Fruit fly (Drosophila melanogaster): ENCODE measurements around the gene Hakai.

Hakai gene

DNA sequence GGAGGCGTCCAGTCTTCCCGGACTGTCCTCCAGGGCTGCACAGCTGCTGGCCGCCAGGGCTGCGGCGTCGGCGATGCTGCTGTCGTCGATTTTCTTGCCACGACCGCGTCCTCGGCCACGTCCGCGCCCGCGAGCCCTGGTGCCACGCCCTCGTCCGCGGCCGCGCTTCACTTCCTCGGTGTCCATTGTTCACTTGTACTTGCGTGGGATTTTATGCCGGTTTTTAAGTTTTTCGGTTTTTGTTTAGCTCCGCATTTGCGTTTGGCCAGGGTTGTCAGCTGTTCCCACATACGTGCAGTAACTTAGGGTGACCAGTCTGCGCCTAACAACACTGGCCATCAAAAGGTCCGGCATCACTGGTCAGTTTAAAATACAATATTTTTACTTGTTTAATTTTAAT lies at the start of gene Hakai:
Hakai (minus strand) TSS at position 290 of the 400 bp plus-strand sequence.
- no peak for TF ChIP-seq eve (GFP tag; optimal IDR thresholded peaks at IDR 0.05)
- no peak for TF ChIP-seq CG8478 (optimal IDR thresholded peaks at IDR 0.05)
- TF ChIP-seq CG12744 (GFP tag; optimal IDR thresholded peaks at IDR 0.05): peak; percentile 2
- peak; percentile 14 for TF ChIP-seq CG12942 (GFP tag; optimal IDR thresholded peaks at IDR 0.05)
- peak; percentile 68; the same call in 2 of the 3 replicates for TF ChIP-seq zfh1 (GFP tag; IDR thresholded peaks at IDR 0.05)
- TF ChIP-seq CG3065 (GFP tag; optimal IDR thresholded peaks at IDR 0.05): peak; percentile 23
- peak; percentile 71 for TF ChIP-seq CG13775 (GFP tag; optimal IDR thresholded peaks at IDR 0.05)
- TF ChIP-seq tna (GFP tag; IDR thresholded peaks at IDR 0.05; ENCODE audit: partially characterized antibody): peak; percentile 41; the same call in 1 of the 2 replicates
- TF ChIP-seq CG2116 (GFP tag; optimal IDR thresholded peaks at IDR 0.05): peak; percentile 15
- TF ChIP-seq CG10979 (tag; optimal IDR thresholded peaks at IDR 0.05): peak; percentile 41
- TF ChIP-seq CG18764 (GFP tag; optimal IDR thresholded peaks at IDR 0.05): peak; percentile 45
- no peak for TF ChIP-seq sim (GFP tag; IDR thresholded peaks at IDR 0.05)
- TF ChIP-seq CG7987 (GFP tag; optimal IDR thresholded peaks at IDR 0.05): no peak
- TF ChIP-seq CG10147 (GFP tag; optimal IDR thresholded peaks at IDR 0.05): peak; percentile 42
- TF ChIP-seq CG1529 (GFP tag; optimal IDR thresholded peaks at IDR 0.05): no peak
- peak; percentile 61 for TF ChIP-seq CG1792 (GFP tag; optimal IDR thresholded peaks at IDR 0.05)
- TF ChIP-seq CG32772 (GFP tag; IDR thresholded peaks at IDR 0.05): peak; percentile 56; the same call in 1 of the 2 replicates
- TF ChIP-seq CG4617 (GFP tag; optimal IDR thresholded peaks at IDR 0.05; ENCODE audit: borderline replicate concordance): peak; percentile 93
- TF ChIP-seq gfzf (GFP tag; optimal IDR thresholded peaks at IDR 0.05): peak; percentile 31
- peak; percentile 97 for TF ChIP-seq CG15514 (GFP tag; optimal IDR thresholded peaks at IDR 0.05)
- peak; percentile 65 for TF ChIP-seq CG13287 (GFP tag; IDR thresholded peaks at IDR 0.05; ENCODE audit: partially characterized antibody)
- TF ChIP-seq Fer3 (tag; optimal IDR thresholded peaks at IDR 0.05): peak; percentile 0
- no peak for TF ChIP-seq Doc3 (GFP tag; IDR thresholded peaks at IDR 0.05; ENCODE audit: partially characterized antibody)
- peak; percentile 71 for TF ChIP-seq CG12659 (GFP tag; optimal IDR thresholded peaks at IDR 0.05)
- TF ChIP-seq CG3281 (GFP tag; optimal IDR thresholded peaks at IDR 0.05): peak; percentile 73
- TF ChIP-seq ac (GFP tag; optimal IDR thresholded peaks at IDR 0.05): no peak
- TF ChIP-seq Dek (tag; optimal IDR thresholded peaks at IDR 0.05): no peak
- TF ChIP-seq ssp (GFP tag; IDR thresholded peaks at IDR 0.05): peak; percentile 57
- TF ChIP-seq Deaf1 (tag; optimal IDR thresholded peaks at IDR 0.05): no peak
- TF ChIP-seq Usf (GFP tag; optimal IDR thresholded peaks at IDR 0.05): no peak
- peak; percentile 32 for TF ChIP-seq twi (tag; optimal IDR thresholded peaks at IDR 0.05)
- TF ChIP-seq slbo (GFP tag; IDR thresholded peaks at IDR 0.05): peak; percentile 86
- TF ChIP-seq Fer1 (GFP tag; optimal IDR thresholded peaks at IDR 0.05): peak; percentile 66
- peak; percentile 52 for TF ChIP-seq CG6689 (GFP tag; IDR thresholded peaks at IDR 0.05)
- peak; percentile 62; the same call in 3 of the 4 replicates for TF ChIP-seq Dll (GFP tag; IDR thresholded peaks at IDR 0.05; ENCODE audit: partially characterized antibody)
- TF ChIP-seq ham (GFP tag; IDR thresholded peaks at IDR 0.05): no peak
- 0 out of 3 replicates have a peak, but pooled peaks have one; percentile 67 for TF ChIP-seq CG2199 (GFP tag; IDR thresholded peaks at IDR 0.05)
- no peak for TF ChIP-seq CG33557 (GFP tag; optimal IDR thresholded peaks at IDR 0.05)
- TF ChIP-seq odd (GFP tag; optimal IDR thresholded peaks at IDR 0.05): no peak
- peak; percentile 45; the same call in 1 of the 2 replicates for TF ChIP-seq Xrp1 (GFP tag; IDR thresholded peaks at IDR 0.05)
- TF ChIP-seq Bgb (GFP tag; IDR thresholded peaks at IDR 0.05; ENCODE audit: partially characterized antibody): peak; percentile 51
- TF ChIP-seq CG33213 (GFP tag; optimal IDR thresholded peaks at IDR 0.05): peak; percentile 68
- peak; percentile 59 for TF ChIP-seq Scr (GFP tag; IDR thresholded peaks at IDR 0.05; ENCODE audit: partially characterized antibody)
- TF ChIP-seq pnt (GFP tag; optimal IDR thresholded peaks at IDR 0.05): peak; percentile 70
- TF ChIP-seq Rfx (GFP tag; IDR thresholded peaks at IDR 0.05): peak; percentile 80
- TF ChIP-seq Mes4 (GFP tag; optimal IDR thresholded peaks at IDR 0.05): peak; percentile 56
- TF ChIP-seq unpg (GFP tag; optimal IDR thresholded peaks at IDR 0.05): peak; percentile 25
- TF ChIP-seq Awh (GFP tag; IDR thresholded peaks at IDR 0.05): no peak
- peak; percentile 42 for TF ChIP-seq CG9797 (GFP tag; optimal IDR thresholded peaks at IDR 0.05)
- no peak for TF ChIP-seq stc (GFP tag; IDR thresholded peaks at IDR 0.05)
- no peak for TF ChIP-seq CG43689 (GFP tag; IDR thresholded peaks at IDR 0.05)

Data from whole organism, embryonic.